Worm (Caenorhabditis elegans) whole organism, L2 larva: ENCODE measurements around the gene F41G4.13.

ENCODE experiments used
- ZK546.5 ChIP-seq: sonication (generic microtip); optimal IDR thresholded peaks from 2 replicates; lab custom pipeline; 2017; ENCODE audit warnings: missing biosample characterization, missing genetic modification characterization
- ceh-82 ChIP-seq: fragments of 150-350 bp; optimal IDR thresholded peaks from 2 replicates; lab custom pipeline; 2014; ENCODE audit warnings: missing biosample characterization, missing genetic modification characterization
- egl-27 ChIP-seq: sonication (generic microtip); optimal IDR thresholded peaks from 3 replicates; lab custom pipeline; 2017; ENCODE audit warnings: missing biosample characterization, missing genetic modification reagents, missing genetic modification characterization
- nhr-10 ChIP-seq: sonication (generic microtip); optimal IDR thresholded peaks from 2 replicates; lab custom pipeline; 2017; ENCODE audit warnings: missing biosample characterization, missing genetic modification characterization
- nhr-6 ChIP-seq: fragments of 150-350 bp; optimal IDR thresholded peaks from 2 replicates; lab custom pipeline; 2014; ENCODE audit warnings: missing biosample characterization, missing genetic modification characterization
- unc-55 ChIP-seq: fragments of 150-350 bp; sonication (generic microtip); optimal IDR thresholded peaks from 3 replicates; lab custom pipeline; 2014; ENCODE audit warnings: missing biosample characterization, missing genetic modification reagents, missing genetic modification characterization
- zag-1 ChIP-seq: fragments of 150-350 bp; optimal IDR thresholded peaks from 2 replicates; lab custom pipeline; 2014; ENCODE audit warnings: missing biosample characterization, missing genetic modification characterization

DNA sequence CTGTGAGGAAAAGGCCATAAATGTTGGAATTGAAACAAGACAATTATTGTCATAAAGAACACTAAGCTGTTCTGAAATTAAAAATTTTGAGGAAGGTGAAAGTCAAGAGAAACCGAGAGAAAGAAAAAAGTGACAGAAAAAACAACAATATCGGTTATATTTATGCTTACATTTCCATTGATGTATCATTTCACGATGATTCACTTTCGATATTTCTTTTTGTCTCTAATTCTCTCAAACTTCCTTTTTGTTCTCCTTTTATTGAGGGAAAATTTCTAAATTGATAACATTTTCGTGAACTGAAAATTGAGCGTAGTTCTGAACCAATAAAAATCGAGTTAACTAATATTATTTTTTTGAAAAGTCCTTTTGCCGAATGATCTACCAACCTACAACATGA lies 19.7 kb downstream of the F41G4.13 start:
- TF ChIP-seq zag-1 (tag; lab: Kevin White, UChicago) (no peak), egl-27 (no peak), ceh-82 (tag; lab: Kevin White, UChicago) (no peak), nhr-10 (tag; lab: Kevin White, UChicago) (no peak), ZK546.5 (tag; lab: Kevin White, UChicago) (no peak), unc-55 (GFP tag; lab: Kevin White, UChicago) (no peak), nhr-6 (tag; lab: Kevin White, UChicago) (no peak)
